Worm (Caenorhabditis elegans): ENCODE data around the gene F57B9.3.

- TF ChIP-seq ama-1 (optimal IDR thresholded peaks at IDR 0.05) (no peak), flt-1 (GFP tag; IDR thresholded peaks at IDR 0.05) (no peak), tbx-37 (GFP tag; conservative IDR thresholded peaks at IDR 0.05) (no peak), tra-4 (tag; optimal IDR thresholded peaks at IDR 0.05) (no peak), sea-1 (GFP tag; conservative IDR thresholded peaks at IDR 0.05) (no peak), hmbx-1 (tag; optimal IDR thresholded peaks at IDR 0.05) (no peak), ceh-36 (tag; optimal IDR thresholded peaks at IDR 0.05) (no peak), tbx-11 (GFP tag; IDR thresholded peaks at IDR 0.05) (no peak), pes-1 (GFP tag; IDR thresholded peaks at IDR 0.05) (no peak)
Measured at ce11 chrIII:6989201-6989600, 49.6 kb downstream of the F57B9.3 start.
